Worm (Caenorhabditis elegans) whole organism, L4 larva: ENCODE results near the gene txt-13.
A peak's percentile ranks its signal among the peaks of the same experiment; 100 is the strongest.

Experiments used
- D1046.2 ChIP-seq: fragments of 200-800 bp; sonication (Bioruptor generic); IDR thresholded peaks from 2 replicates; pipeline ENCODE4 v1.3.6; 2022; ENCODE audit warnings: missing genetic modification characterization, missing compliant biosample characterization
- F44E2.7 ChIP-seq: fragments of 200-800 bp; sonication (Bioruptor generic); IDR thresholded peaks from 2 replicates; pipeline ENCODE4 v2.1.2; 2022; ENCODE audit warnings: missing genetic modification characterization, missing compliant biosample characterization
- T26A8.4 ChIP-seq: fragments of 200-800 bp; sonication (Bioruptor generic); IDR thresholded peaks from 2 replicates; pipeline ENCODE4 v1.3.6; 2022; ENCODE audit warnings: missing genetic modification characterization, missing compliant biosample characterization
- Y48G9A.11 ChIP-seq: fragments of 200-800 bp; sonication (Bioruptor generic); IDR thresholded peaks from 2 replicates; pipeline ENCODE4 v1.3.6; 2022; ENCODE audit warnings: missing genetic modification reagents, missing genetic modification characterization, missing compliant biosample characterization
- Y75B8A.6 ChIP-seq: fragments of 200-800 bp; sonication (Bioruptor generic); IDR thresholded peaks from 2 replicates; pipeline ENCODE4 v1.3.6; 2022; ENCODE audit warnings: missing genetic modification reagents, missing genetic modification characterization, missing compliant biosample characterization
- ZK337.2 ChIP-seq: fragments of 200-800 bp; sonication (Bioruptor generic); IDR thresholded peaks from 2 replicates; pipeline ENCODE4 v1.3.6; 2022; ENCODE audit warnings: missing genetic modification reagents, missing genetic modification characterization, missing compliant biosample characterization
- aha-1 ChIP-seq: fragments of 150-350 bp; peaks from one replicate; lab custom pipeline; 2014; ENCODE audit warnings: missing biosample characterization, missing genetic modification characterization
- aly-2 ChIP-seq: sonication (generic microtip); optimal IDR thresholded peaks from 2 replicates; lab custom pipeline; 2018; ENCODE audit warnings: missing biosample characterization, missing genetic modification characterization
- ama-1 ChIP-seq: fragments of 150-350 bp; optimal IDR thresholded peaks from 2 replicates; lab custom pipeline; 2014; ENCODE audit warnings: inconsistent platforms, mixed read lengths
- attf-4 ChIP-seq: sonication (generic microtip); optimal IDR thresholded peaks from 3 replicates; lab custom pipeline; 2017; ENCODE audit warnings: missing biosample characterization, missing genetic modification characterization
- ceh-20 ChIP-seq: fragments of 200-800 bp; sonication (Bioruptor generic); IDR thresholded peaks from 2 replicates; pipeline ENCODE4 v1.3.6; 2022; ENCODE audit warnings: missing genetic modification reagents, missing genetic modification characterization, missing compliant biosample characterization
- ces-1 ChIP-seq: fragments of 150-350 bp; sonication (generic microtip); optimal IDR thresholded peaks from 4 replicates; lab custom pipeline; 2014; ENCODE audit warnings: missing biosample characterization, missing genetic modification reagents, missing genetic modification characterization
- dmd-8 ChIP-seq: fragments of 200-800 bp; sonication (Bioruptor generic); IDR thresholded peaks from 2 replicates; pipeline ENCODE4 v1.3.6; 2022; ENCODE audit warnings: missing genetic modification characterization, missing compliant biosample characterization
- dmd-9 ChIP-seq: fragments of 200-800 bp; sonication (Bioruptor generic); IDR thresholded peaks from 2 replicates; pipeline ENCODE4 v1.3.6; 2022; ENCODE audit warnings: missing genetic modification reagents, missing genetic modification characterization, missing compliant biosample characterization
- egl-43 ChIP-seq: fragments of 200-800 bp; sonication (Bioruptor generic); IDR thresholded peaks from 2 replicates; pipeline ENCODE4 v1.3.6; 2022; ENCODE audit warnings: missing genetic modification reagents, missing genetic modification characterization, missing compliant biosample characterization
- fkh-10 ChIP-seq: fragments of 150-350 bp; optimal IDR thresholded peaks from 2 replicates; lab custom pipeline; 2014; ENCODE audit warnings: missing biosample characterization, missing genetic modification reagents, missing genetic modification characterization
- hlh-30 ChIP-seq: sonication (generic microtip); optimal IDR thresholded peaks from 2 replicates; lab custom pipeline; 2017; ENCODE audit warnings: antibody characterized with exemption, mild to moderate bottlenecking, missing genetic modification characterization, missing compliant biosample characterization; ENCODE audit not compliant: insufficient read depth
- lim-7 ChIP-seq: fragments of 200-800 bp; sonication (Bioruptor generic); IDR thresholded peaks from 2 replicates; pipeline ENCODE4 v1.3.6; 2022; ENCODE audit warnings: missing genetic modification characterization, missing compliant biosample characterization
- lin-1 ChIP-seq: fragments of 200-800 bp; sonication (Bioruptor generic); IDR thresholded peaks from 2 replicates; pipeline ENCODE4 v1.3.6; 2022; ENCODE audit warnings: missing genetic modification reagents, missing genetic modification characterization, missing compliant biosample characterization
- lin-13 ChIP-seq: fragments of 150-350 bp; optimal IDR thresholded peaks from 2 replicates; lab custom pipeline; 2014; ENCODE audit warnings: missing biosample characterization, missing genetic modification reagents, missing genetic modification characterization
- lin-38 ChIP-seq: fragments of 200-800 bp; sonication (Bioruptor generic); IDR thresholded peaks from 2 replicates; pipeline ENCODE4 v1.3.6; 2022; ENCODE audit warnings: missing genetic modification reagents, missing genetic modification characterization, missing compliant biosample characterization
- madf-5 ChIP-seq, 2 experiments: fragments of 200-800 bp; sonication (Bioruptor generic); IDR thresholded peaks; 2 replicates each; pipeline ENCODE4 v1.3.6; 2022; ENCODE audit warnings: missing compliant biosample characterization in 2 of 2, missing genetic modification characterization in 2 of 2
- mdt-29 ChIP-seq: fragments of 200-800 bp; sonication (Bioruptor generic); IDR thresholded peaks from 2 replicates; pipeline ENCODE4 v1.3.6; 2022; ENCODE audit warnings: missing genetic modification reagents, missing genetic modification characterization, missing compliant biosample characterization
- mes-2 ChIP-seq: sonication (generic microtip); optimal IDR thresholded peaks from 2 replicates; lab custom pipeline; 2016; ENCODE audit warnings: missing genotype, mild to moderate bottlenecking, missing genetic modification characterization, missing compliant biosample characterization; ENCODE audit not compliant: poor library complexity, severe bottlenecking
- mxl-2 ChIP-seq: fragments of 200-800 bp; sonication (Bioruptor generic); conservative IDR thresholded peaks from 2 replicates; pipeline ENCODE4 v1.3.6; 2022; ENCODE audit warnings: missing genetic modification reagents, missing genetic modification characterization, missing compliant biosample characterization
- mxl-3 ChIP-seq: fragments of 200-800 bp; sonication (Bioruptor generic); optimal IDR thresholded peaks from 2 replicates; lab custom pipeline; 2018; ENCODE audit warnings: mild to moderate bottlenecking, missing genetic modification characterization, missing compliant biosample characterization
- nhr-10 ChIP-seq: fragments of 150-350 bp; optimal IDR thresholded peaks from 2 replicates; lab custom pipeline; 2014; ENCODE audit warnings: missing biosample characterization, missing genetic modification characterization
- nhr-11 ChIP-seq: fragments of 150-350 bp; optimal IDR thresholded peaks from 2 replicates; lab custom pipeline; 2014; ENCODE audit warnings: missing biosample characterization, missing genetic modification characterization
- nhr-25 ChIP-seq: sonication (generic microtip); optimal IDR thresholded peaks from 2 replicates; lab custom pipeline; 2017; ENCODE audit warnings: missing genetic modification characterization, mild to moderate bottlenecking, missing compliant biosample characterization, antibody characterized with exemption, moderate library complexity, borderline replicate concordance; ENCODE audit not compliant: insufficient read depth
- php-3 ChIP-seq: fragments of 200-800 bp; sonication (Bioruptor generic); IDR thresholded peaks from 2 replicates; pipeline ENCODE4 v1.3.6; 2022; ENCODE audit warnings: missing genetic modification reagents, missing genetic modification characterization, missing compliant biosample characterization
- pqm-1 ChIP-seq: sonication (generic microtip); optimal IDR thresholded peaks from 2 replicates; lab custom pipeline; 2017; ENCODE audit warnings: missing biosample characterization, missing genetic modification characterization
- skn-1 ChIP-seq: fragments of 150-350 bp; optimal IDR thresholded peaks from 2 replicates; lab custom pipeline; 2014; ENCODE audit warnings: missing biosample characterization, missing genetic modification characterization
- snpc-1.2 ChIP-seq: fragments of 200-800 bp; sonication (Bioruptor generic); IDR thresholded peaks from 2 replicates; pipeline ENCODE4 v1.3.6; 2022; ENCODE audit warnings: missing genetic modification reagents, missing genetic modification characterization, missing compliant biosample characterization
- tra-1 ChIP-seq: fragments of 200-800 bp; sonication (Bioruptor generic); IDR thresholded peaks from 2 replicates; pipeline ENCODE4 v1.3.6; 2022; ENCODE audit warnings: missing genetic modification reagents, missing genetic modification characterization, missing compliant biosample characterization
- unc-39 ChIP-seq: sonication (generic microtip); optimal IDR thresholded peaks from 2 replicates; lab custom pipeline; 2017; ENCODE audit warnings: missing biosample characterization, missing genetic modification characterization
- zfp-3 ChIP-seq: fragments of 200-800 bp; sonication (Bioruptor generic); conservative IDR thresholded peaks from 2 replicates; pipeline ENCODE4 v1.3.6; 2022; ENCODE audit warnings: missing genetic modification reagents, missing genetic modification characterization, missing compliant biosample characterization
- zip-2 ChIP-seq: fragments of 150-350 bp; optimal IDR thresholded peaks from 2 replicates; lab custom pipeline; 2014; ENCODE audit warnings: missing biosample characterization, missing genetic modification characterization
- ztf-7 ChIP-seq: fragments of 150-350 bp; optimal IDR thresholded peaks from 2 replicates; lab custom pipeline; 2014; ENCODE audit warnings: missing biosample characterization, missing genetic modification characterization

The txt-13 gene

DNA sequence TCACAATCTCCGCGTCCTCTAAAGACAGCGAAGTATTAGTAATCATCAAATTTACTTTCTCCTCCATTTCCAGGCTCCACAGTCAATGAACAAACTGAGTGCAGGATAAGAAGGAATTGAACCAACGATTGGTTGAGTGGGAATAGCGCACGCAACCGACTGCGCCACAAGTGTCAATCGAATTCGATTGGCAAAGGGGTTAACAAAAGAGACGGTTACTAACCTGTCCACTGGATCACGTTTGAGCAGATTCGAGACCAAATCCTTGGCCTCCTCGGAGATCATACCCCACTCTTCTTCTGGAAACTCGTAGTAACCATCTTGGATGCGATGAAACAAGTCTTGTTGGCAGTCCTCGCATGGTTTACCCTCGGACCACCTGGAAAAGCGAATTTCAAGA, 25.2 kb upstream of the txt-13 start (continued):
- peak; percentile 69 for TF ChIP-seq lin-13 (GFP tag; lab: Kevin White, UChicago)
- peak; percentile 42; the same call in 1 of the 2 replicates for TF ChIP-seq lin-38 (GFP tag; lab: Robert Waterston, UW)
- TF ChIP-seq ZK337.2 (GFP tag; lab: Robert Waterston, UW) = 0 out of 2 replicates have a peak, but pooled peaks have one; percentile 30
- no peak for TF ChIP-seq dmd-8 (GFP tag; lab: Robert Waterston, UW)
- peak; percentile 84 for TF ChIP-seq ama-1 (lab: Kevin White, UChicago)
- peak; percentile 64; the same call in 1 of the 2 replicates for TF ChIP-seq snpc-1.2 (GFP tag; lab: Robert Waterston, UW)

DNA sequence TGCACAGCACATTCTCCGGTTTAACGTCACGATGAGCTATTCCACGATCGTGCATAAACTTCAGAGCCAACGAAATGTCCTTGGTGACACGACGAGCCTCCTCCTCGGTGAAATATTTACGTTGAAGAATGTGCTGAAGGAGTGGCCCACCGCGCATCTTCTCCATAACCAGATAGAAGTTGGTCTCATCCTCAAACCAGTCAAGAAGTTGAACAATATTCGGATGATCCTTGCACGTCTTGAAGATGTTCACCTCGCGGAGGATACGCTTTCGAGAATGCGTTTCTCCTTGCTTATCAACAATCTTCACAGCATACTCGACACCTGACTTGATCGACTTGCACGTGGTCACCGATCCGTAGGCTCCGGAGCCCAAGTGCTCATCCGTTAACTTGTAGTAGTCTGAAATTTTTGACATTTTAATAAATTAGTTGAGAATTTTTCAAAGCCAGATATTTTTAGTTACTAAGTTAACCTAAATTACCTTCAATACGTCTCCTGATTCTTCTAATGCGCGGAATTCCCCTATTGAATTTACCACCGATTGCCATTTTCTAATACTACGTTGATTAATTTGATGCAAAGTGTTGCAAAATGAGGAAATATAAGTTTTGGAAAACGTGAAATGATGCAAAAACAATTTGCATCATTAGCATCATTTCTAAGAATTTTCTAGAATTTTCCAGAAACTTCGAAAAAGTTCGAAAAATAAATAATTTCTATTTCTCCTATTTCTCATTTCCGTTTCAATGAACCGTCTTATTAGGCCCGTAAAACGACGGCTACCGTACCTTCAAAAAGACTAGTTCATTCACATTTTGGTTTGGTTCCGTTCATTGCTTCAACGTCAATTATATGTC, 24.2 kb upstream of the txt-13 start:
- TF ChIP-seq zip-2 (tag; lab: Kevin White, UChicago) (no peak), D1046.2 (GFP tag; lab: Robert Waterston, UW) (no peak), unc-39 (no peak), skn-1 (no peak), snpc-1.2 (GFP tag; lab: Robert Waterston, UW) (peak; percentile 63; the same call in 1 of the 2 replicates), Y48G9A.11 (GFP tag; lab: Robert Waterston, UW) (peak; percentile 25; the same call in 1 of the 2 replicates), tra-1 (GFP tag; lab: Robert Waterston, UW) (peak; percentile 41; the same call in 1 of the 2 replicates), lim-7 (GFP tag; lab: Robert Waterston, UW) (peak; percentile 21; the same call in 1 of the 2 replicates), nhr-10 (tag; lab: Kevin White, UChicago) (no peak), egl-43 (peak; percentile 62; the same call in 1 of the 2 replicates), aly-2 (no peak), aha-1 (tag; lab: Kevin White, UChicago) (peak; percentile 98), attf-4 (tag; lab: Kevin White, UChicago) (no peak), lin-1 (GFP tag; lab: Robert Waterston, UW) (0 out of 2 replicates have a peak, but pooled peaks have one; percentile 18), nhr-25 (tag; lab: Kevin White, UChicago) (no peak), php-3 (GFP tag; lab: Robert Waterston, UW) (peak; percentile 35; the same call in 1 of the 2 replicates), ama-1 (lab: Kevin White, UChicago) (peak; percentile 28), ceh-20 (GFP tag; lab: Robert Waterston, UW) (no peak; the same call in 1 of the 2 replicates), ces-1 (no peak), zfp-3 (GFP tag; lab: Robert Waterston, UW) (peak; percentile 8), ztf-7 (tag; lab: Kevin White, UChicago) (peak; percentile 4), mxl-3 (GFP tag; lab: Kevin White, UChicago) (peak; percentile 3), F44E2.7 (GFP tag; lab: Robert Waterston, UW) (no peak), fkh-10 (no peak), T26A8.4 (GFP tag; lab: Robert Waterston, UW) (peak; percentile 54; the same call in 1 of the 2 replicates), pqm-1 (tag; lab: Kevin White, UChicago) (no peak), mdt-29 (GFP tag; lab: Robert Waterston, UW) (peak; percentile 29; the same call in 1 of the 2 replicates), Y75B8A.6 (peak; percentile 37; the same call in 1 of the 2 replicates), madf-5 (GFP tag; IDR thresholded peaks at IDR 0.05; lab: Robert Waterston, UW) (0 out of 4 replicates have a peak, but pooled peaks of 1 of the 2 experiments have one; percentile 15), dmd-9 (GFP tag; lab: Robert Waterston, UW) (peak; percentile 42; the same call in 1 of the 2 replicates), mes-2 (tag; lab: Kevin White, UChicago) (peak; percentile 26), nhr-11 (peak; percentile 46), dmd-8 (GFP tag; lab: Robert Waterston, UW) (peak; percentile 10; the same call in 1 of the 2 replicates), hlh-30 (tag; lab: Kevin White, UChicago) (peak; percentile 37), ZK337.2 (GFP tag; lab: Robert Waterston, UW) (no peak), mxl-2 (GFP tag; lab: Robert Waterston, UW) (no peak)
- TF ChIP-seq, all 104 proteins: peak for 21
